Fruit fly (Drosophila melanogaster): ENCODE results near the gene Dyro.

Gene Dyro

DNA sequence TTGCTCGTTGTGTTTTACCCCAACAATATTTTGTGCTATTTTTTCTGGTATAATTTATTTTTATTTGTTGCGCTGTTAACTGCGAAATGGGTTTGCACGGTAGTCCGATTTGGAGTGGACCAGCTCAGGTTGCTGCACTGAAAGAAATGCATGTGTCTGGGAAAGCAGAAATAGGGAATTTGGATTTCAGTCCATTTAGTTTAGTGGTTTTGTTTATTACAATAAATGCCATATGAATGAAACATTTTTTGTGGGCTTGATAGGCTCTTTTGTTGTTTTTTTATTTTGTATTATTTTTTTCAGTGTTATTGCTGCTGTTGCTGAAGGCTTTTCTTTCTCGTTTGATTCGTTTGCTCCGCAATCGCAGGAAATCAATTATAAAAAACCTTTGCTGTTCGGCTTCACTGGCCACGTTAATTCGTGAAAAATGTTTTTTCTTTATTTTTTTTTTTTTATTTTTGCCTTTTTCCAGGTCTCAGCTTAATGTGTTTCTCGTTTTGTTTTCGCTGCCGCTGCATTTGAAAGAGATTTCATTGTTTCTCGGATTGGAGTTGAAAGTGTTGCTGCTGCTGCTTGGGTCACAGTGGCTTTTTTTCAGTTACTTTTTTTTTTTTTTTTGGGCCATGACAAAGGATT is 30.1 kb upstream of the Dyro start (continued):
- peak; percentile 79 for TF ChIP-seq CG3726 (GFP tag; IDR thresholded peaks at IDR 0.05)
- TF ChIP-seq CG6254 (GFP tag; optimal IDR thresholded peaks at IDR 0.05) = peak; percentile 81
- peak; percentile 54 for TF ChIP-seq CG14965 (GFP tag; optimal IDR thresholded peaks at IDR 0.05; ENCODE audit: borderline replicate concordance)
- TF ChIP-seq wor (GFP tag; IDR thresholded peaks at IDR 0.05) = peak; percentile 56
- TF ChIP-seq hb (GFP tag; IDR thresholded peaks at IDR 0.05; ENCODE audit: partially characterized antibody) = no peak
- TF ChIP-seq maf-S (GFP tag; optimal IDR thresholded peaks at IDR 0.05) = peak; percentile 51
- no peak for TF ChIP-seq Sin3A (optimal IDR thresholded peaks at IDR 0.05)
- TF ChIP-seq al (GFP tag; IDR thresholded peaks at IDR 0.05) = peak; percentile 47; the same call in 1 of the 2 replicates
- TF ChIP-seq Abd-B (GFP tag; optimal IDR thresholded peaks at IDR 0.05) = peak; percentile 47
- peak; percentile 47 for TF ChIP-seq en (GFP tag; optimal IDR thresholded peaks at IDR 0.05)
- TF ChIP-seq CG6654 (GFP tag; optimal IDR thresholded peaks at IDR 0.05) = peak; percentile 11
- peak; percentile 84 for TF ChIP-seq Oli (tag; optimal IDR thresholded peaks at IDR 0.05)
- TF ChIP-seq B-H2 (GFP tag; optimal IDR thresholded peaks at IDR 0.05) = no peak
- TF ChIP-seq Lpt (GFP tag; optimal IDR thresholded peaks at IDR 0.05) = no peak
- TF ChIP-seq onecut (GFP tag; IDR thresholded peaks at IDR 0.05) = peak; percentile 68
- TF ChIP-seq CG3407 (GFP tag; optimal IDR thresholded peaks at IDR 0.05) = peak; percentile 33
- peak; percentile 23 for TF ChIP-seq Fer2 (tag; optimal IDR thresholded peaks at IDR 0.05)
- peak; percentile 73 for TF ChIP-seq D19A (tag; optimal IDR thresholded peaks at IDR 0.05)
- TF ChIP-seq sna (GFP tag; IDR thresholded peaks at IDR 0.05; ENCODE audit: partially characterized antibody) = no peak
- TF ChIP-seq jing (GFP tag; optimal IDR thresholded peaks at IDR 0.05) = peak; percentile 59
- peak; percentile 73 for TF ChIP-seq Rfx (GFP tag; IDR thresholded peaks at IDR 0.05)
- peak; percentile 5 for TF ChIP-seq fu2 (GFP tag; optimal IDR thresholded peaks at IDR 0.05)
- TF ChIP-seq zfh1 (GFP tag; IDR thresholded peaks at IDR 0.05) = peak; percentile 85
- peak; percentile 7 for TF ChIP-seq CG4617 (GFP tag; optimal IDR thresholded peaks at IDR 0.05; ENCODE audit: borderline replicate concordance)
- TF ChIP-seq unpg (GFP tag; optimal IDR thresholded peaks at IDR 0.05) = peak; percentile 77
- TF ChIP-seq CG9215 (GFP tag; IDR thresholded peaks at IDR 0.05) = peak; percentile 42; the same call in 1 of the 2 replicates
- TF ChIP-seq CG4854 (GFP tag; optimal IDR thresholded peaks at IDR 0.05) = peak; percentile 71
- TF ChIP-seq CG17385 (GFP tag; optimal IDR thresholded peaks at IDR 0.05) = peak; percentile 55
- no peak for TF ChIP-seq grn (GFP tag; optimal IDR thresholded peaks at IDR 0.05)
- no peak for TF ChIP-seq CG9797 (GFP tag; optimal IDR thresholded peaks at IDR 0.05)
- no peak for TF ChIP-seq rib (GFP tag; IDR thresholded peaks at IDR 0.05)
- peak; percentile 31 for TF ChIP-seq CG8281 (tag; optimal IDR thresholded peaks at IDR 0.05)
- TF ChIP-seq lmd (GFP tag; IDR thresholded peaks at IDR 0.05) = peak; percentile 66
- TF ChIP-seq CG1603 (tag; optimal IDR thresholded peaks at IDR 0.05) = peak; percentile 44
- TF ChIP-seq twi (tag; optimal IDR thresholded peaks at IDR 0.05) = no peak
- TF ChIP-seq Hr3 (GFP tag; optimal IDR thresholded peaks at IDR 0.05) = peak; percentile 64
- TF ChIP-seq lola (GFP tag; optimal IDR thresholded peaks at IDR 0.05) = peak in 1 of 3 experiments; percentile 77
- peak; percentile 82 for TF ChIP-seq corto (GFP tag; optimal IDR thresholded peaks at IDR 0.05)
- peak; percentile 79 for TF ChIP-seq sens-2 (GFP tag; IDR thresholded peaks at IDR 0.05)
- TF ChIP-seq HLHmδ (GFP tag; optimal IDR thresholded peaks at IDR 0.05) = no peak
- peak; percentile 85 for TF ChIP-seq CG10979 (tag; optimal IDR thresholded peaks at IDR 0.05)
- no peak for TF ChIP-seq CG10274 (GFP tag; optimal IDR thresholded peaks at IDR 0.05)
- peak; percentile 24 for TF ChIP-seq CG2120 (GFP tag; optimal IDR thresholded peaks at IDR 0.05)
- TF ChIP-seq bowl (GFP tag; IDR thresholded peaks at IDR 0.05) = 0 out of 2 replicates have a peak, but pooled peaks have one; percentile 56
- peak; percentile 87 for TF ChIP-seq CG5953 (GFP tag; IDR thresholded peaks at IDR 0.05)
- no peak for TF ChIP-seq chinmo (GFP tag; IDR thresholded peaks at IDR 0.05; ENCODE audit: partially characterized antibody)
- no peak for TF ChIP-seq CG11696 (GFP tag; IDR thresholded peaks at IDR 0.05)
- TF ChIP-seq CG4328 (GFP tag; optimal IDR thresholded peaks at IDR 0.05) = no peak
- TF ChIP-seq Dbx (GFP tag; IDR thresholded peaks at IDR 0.05) = 0 out of 3 replicates have a peak, but pooled peaks have one; percentile 17
- peak; percentile 61 for TF ChIP-seq tgo (GFP tag; IDR thresholded peaks at IDR 0.05)

Measured in whole organism, embryonic.